Fruit fly (Drosophila melanogaster): ENCODE measurements around the gene aus.

aus gene

dm6 chr3R:21288462-21288861 is 60.9 kb downstream of the aus start (continued):
- TF ChIP-seq zen (tag; optimal IDR thresholded peaks at IDR 0.05) (no peak), Dll (GFP tag; IDR thresholded peaks at IDR 0.05; ENCODE audit: partially characterized antibody) (no peak), CG11504 (tag; optimal IDR thresholded peaks at IDR 0.05) (no peak), CG11398 (GFP tag; optimal IDR thresholded peaks at IDR 0.05) (no peak), Dp (GFP tag; optimal IDR thresholded peaks at IDR 0.05) (no peak), sisA (GFP tag; IDR thresholded peaks at IDR 0.05) (no peak), CG2712 (tag; optimal IDR thresholded peaks at IDR 0.05) (no peak), gsb (GFP tag; IDR thresholded peaks at IDR 0.05) (no peak), croc (GFP tag; conservative IDR thresholded peaks at IDR 0.05) (no peak), p53 (GFP tag; optimal IDR thresholded peaks at IDR 0.05) (no peak), CG8281 (tag; optimal IDR thresholded peaks at IDR 0.05) (no peak), sens-2 (GFP tag; IDR thresholded peaks at IDR 0.05) (no peak), CG4360 (GFP tag; IDR thresholded peaks at IDR 0.05) (no peak), CG10431 (GFP tag; optimal IDR thresholded peaks at IDR 0.05) (no peak), tap (tag; optimal IDR thresholded peaks at IDR 0.05) (no peak), stc (GFP tag; IDR thresholded peaks at IDR 0.05) (no peak), CG14710 (tag; optimal IDR thresholded peaks at IDR 0.05) (no peak), dan (GFP tag; IDR thresholded peaks at IDR 0.05) (no peak), Gsc (GFP tag; IDR thresholded peaks at IDR 0.05) (no peak), CG8089 (GFP tag; optimal IDR thresholded peaks at IDR 0.05) (no peak), trem (tag; optimal IDR thresholded peaks at IDR 0.05) (no peak), Pdp1 (GFP tag; optimal IDR thresholded peaks at IDR 0.05) (no peak), tll (GFP tag; optimal IDR thresholded peaks at IDR 0.05) (no peak), Hand (GFP tag; optimal IDR thresholded peaks at IDR 0.05) (no peak), seq (GFP tag; IDR thresholded peaks at IDR 0.05) (peak; percentile 19; the same call in 1 of the 2 replicates), CG42726 (GFP tag; IDR thresholded peaks at IDR 0.05; ENCODE audit: partially characterized antibody) (no peak), ase (GFP tag; IDR thresholded peaks at IDR 0.05) (no peak), CG30020 (tag; optimal IDR thresholded peaks at IDR 0.05) (no peak), Lim3 (GFP tag; IDR thresholded peaks at IDR 0.05) (no peak), CG16813 (GFP tag; IDR thresholded peaks at IDR 0.05; ENCODE audit: partially characterized antibody) (no peak), kni (GFP tag; optimal IDR thresholded peaks at IDR 0.05) (no peak), Drgx (GFP tag; IDR thresholded peaks at IDR 0.05) (no peak), amos (GFP tag; IDR thresholded peaks at IDR 0.05; ENCODE audit: partially characterized antibody) (no peak), CG32767 (GFP tag; IDR thresholded peaks at IDR 0.05) (no peak)

DNA sequence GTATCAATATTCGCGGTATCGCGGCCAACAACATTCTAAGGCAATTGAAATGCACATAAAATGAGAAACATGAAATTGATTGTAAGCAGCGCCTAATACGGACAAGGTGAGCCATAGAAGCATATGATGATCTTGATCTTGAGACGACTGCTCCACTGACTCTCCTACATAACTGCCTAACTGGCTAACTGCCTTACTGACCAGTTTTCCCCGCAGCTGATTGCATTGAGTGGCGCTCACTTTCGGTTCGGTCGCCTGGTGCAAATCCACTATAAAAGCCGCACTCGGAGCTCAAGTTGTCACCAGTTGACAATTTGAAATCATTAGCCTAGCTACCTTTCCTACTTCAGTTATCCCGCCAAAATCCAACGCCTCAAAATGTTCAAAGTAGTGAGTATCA is 66.5 kb downstream of the aus start, which contains the start of gene CG17298:
TSS of gene CG17298 (plus strand) at position 301 of the 400 bp plus-strand sequence.
- no peak for TF ChIP-seq fd96Cb (tag; optimal IDR thresholded peaks at IDR 0.05)
- TF ChIP-seq CG8944 (GFP tag; optimal IDR thresholded peaks at IDR 0.05) = no peak
- no peak for TF ChIP-seq Hey (tag; optimal IDR thresholded peaks at IDR 0.05)
- TF ChIP-seq MBD-R2 (GFP tag; IDR thresholded peaks at IDR 0.05) = no peak
- no peak for TF ChIP-seq Xrp1 (GFP tag; IDR thresholded peaks at IDR 0.05)
- no peak for TF ChIP-seq Awh (GFP tag; IDR thresholded peaks at IDR 0.05)
- no peak for TF ChIP-seq Gsc (GFP tag; IDR thresholded peaks at IDR 0.05)
- TF ChIP-seq chm (GFP tag; IDR thresholded peaks at IDR 0.05) = no peak

Data from whole organism, embryonic.